Worm (Caenorhabditis elegans) whole organism, L4 larva: ENCODE data around the gene dgn-3.

ENCODE experiments used
- D1046.2 ChIP-seq: fragments of 200-800 bp; sonication (Bioruptor generic); IDR thresholded peaks from 2 replicates; pipeline ENCODE4 v1.3.6; 2022; ENCODE audit warnings: missing genetic modification characterization, missing compliant biosample characterization
- F26F4.8 ChIP-seq: fragments of 200-800 bp; sonication (Bioruptor generic); conservative IDR thresholded peaks from 2 replicates; pipeline ENCODE4 v1.3.6; 2022; ENCODE audit warnings: missing genetic modification characterization, missing compliant biosample characterization
- F37D6.2 ChIP-seq: sonication (generic microtip); optimal IDR thresholded peaks from 2 replicates; lab custom pipeline; 2016; ENCODE audit warnings: mild to moderate bottlenecking, missing genetic modification characterization, missing compliant biosample characterization
- Y105C5A.15 ChIP-seq: fragments of 200-800 bp; sonication (Bioruptor generic); IDR thresholded peaks from 2 replicates; pipeline ENCODE4 v1.3.6; 2022; ENCODE audit warnings: missing genetic modification characterization, missing compliant biosample characterization
- Y5F2A.4 ChIP-seq: fragments of 200-800 bp; sonication (Bioruptor generic); optimal IDR thresholded peaks from 2 replicates; lab custom pipeline; 2018; ENCODE audit warnings: mild to moderate bottlenecking, missing genetic modification characterization, missing compliant biosample characterization
- Y75B8A.6 ChIP-seq: fragments of 200-800 bp; sonication (Bioruptor generic); IDR thresholded peaks from 2 replicates; pipeline ENCODE4 v1.3.6; 2022; ENCODE audit warnings: missing genetic modification reagents, missing genetic modification characterization, missing compliant biosample characterization
- aha-1 ChIP-seq: fragments of 150-350 bp; peaks from one replicate; lab custom pipeline; 2014; ENCODE audit warnings: missing biosample characterization, missing genetic modification characterization
- arid-1 ChIP-seq: fragments of 200-800 bp; sonication (Bioruptor generic); conservative IDR thresholded peaks from 2 replicates; pipeline ENCODE4 v1.3.6; 2022; ENCODE audit warnings: missing genetic modification reagents, missing genetic modification characterization, missing compliant biosample characterization
- ceh-32 ChIP-seq: sonication (generic microtip); optimal IDR thresholded peaks from 2 replicates; lab custom pipeline; 2016; ENCODE audit warnings: mild to moderate bottlenecking, missing genetic modification characterization, missing compliant biosample characterization; ENCODE audit not compliant: poor library complexity
- ceh-44 ChIP-seq: fragments of 200-800 bp; sonication (Bioruptor generic); IDR thresholded peaks from 2 replicates; pipeline ENCODE4 v1.3.6; 2022; ENCODE audit warnings: missing genetic modification reagents, missing genetic modification characterization, missing compliant biosample characterization
- ceh-62 ChIP-seq: sonication (generic microtip); optimal IDR thresholded peaks from 2 replicates; lab custom pipeline; 2017; ENCODE audit warnings: missing biosample characterization, missing genetic modification characterization
- ces-1 ChIP-seq: fragments of 150-350 bp; sonication (generic microtip); optimal IDR thresholded peaks from 4 replicates; lab custom pipeline; 2014; ENCODE audit warnings: missing biosample characterization, missing genetic modification reagents, missing genetic modification characterization
- ctbp-1 ChIP-seq: fragments of 200-800 bp; sonication (Bioruptor generic); IDR thresholded peaks from 2 replicates; pipeline ENCODE4 v1.3.6; 2022; ENCODE audit warnings: missing genetic modification reagents, missing genetic modification characterization, missing compliant biosample characterization
- daf-16 ChIP-seq, 3 experiments: sonication (generic microtip); optimal IDR thresholded peaks; 2 replicates each; lab custom pipeline; 2016 to 2017; ENCODE audit warnings: missing genetic modification characterization in 3 of 3, missing genetic modification reagents in 3 of 3, mild to moderate bottlenecking in 2 of 3, missing compliant biosample characterization in 2 of 3, missing biosample characterization in 1 of 3, moderate library complexity in 1 of 3
- dmd-6 ChIP-seq: fragments of 200-800 bp; sonication (Bioruptor generic); IDR thresholded peaks from 2 replicates; pipeline ENCODE4 v1.3.6; 2022; ENCODE audit warnings: missing genetic modification reagents, missing genetic modification characterization, missing compliant biosample characterization
- dpl-1 ChIP-seq: fragments of 150-350 bp; optimal IDR thresholded peaks from 2 replicates; lab custom pipeline; 2014; ENCODE audit warnings: missing biosample characterization, missing genetic modification reagents, missing genetic modification characterization
- egl-43 ChIP-seq: fragments of 200-800 bp; sonication (Bioruptor generic); IDR thresholded peaks from 2 replicates; pipeline ENCODE4 v1.3.6; 2022; ENCODE audit warnings: missing genetic modification reagents, missing genetic modification characterization, missing compliant biosample characterization
- fos-1 ChIP-seq: fragments of 150-350 bp; optimal IDR thresholded peaks from 2 replicates; lab custom pipeline; 2014; ENCODE audit warnings: missing biosample characterization, missing genetic modification characterization
- gei-8 ChIP-seq: fragments of 200-800 bp; sonication (Bioruptor generic); optimal IDR thresholded peaks from 2 replicates; lab custom pipeline; 2018; ENCODE audit warnings: mild to moderate bottlenecking, missing genetic modification characterization, missing compliant biosample characterization
- hlh-11 ChIP-seq: fragments of 200-800 bp; sonication (Bioruptor generic); optimal IDR thresholded peaks from 2 replicates; lab custom pipeline; 2018; ENCODE audit warnings: mild to moderate bottlenecking, missing genetic modification characterization, missing compliant biosample characterization
- hmg-1.1 ChIP-seq: fragments of 200-800 bp; sonication (Bioruptor generic); IDR thresholded peaks from 2 replicates; pipeline ENCODE4 v1.3.6; 2022; ENCODE audit warnings: missing genetic modification reagents, missing genetic modification characterization, missing compliant biosample characterization
- lin-29 ChIP-seq: fragments of 200-800 bp; sonication (Bioruptor generic); IDR thresholded peaks from 2 replicates; pipeline ENCODE4 v1.3.6; 2022; ENCODE audit warnings: missing genetic modification reagents, missing genetic modification characterization, missing compliant biosample characterization
- mdl-1 ChIP-seq, 2 experiments: fragments of 150-350 bp in 1 of 2; sonication (generic microtip) in 1 of 2; optimal IDR thresholded peaks; 2 replicates each; lab custom pipeline; 2014 to 2017; ENCODE audit warnings: missing biosample characterization in 2 of 2, missing genetic modification characterization in 2 of 2
- nhr-111 ChIP-seq: fragments of 200-800 bp; sonication (Bioruptor generic); optimal IDR thresholded peaks from 2 replicates; lab custom pipeline; 2018; ENCODE audit warnings: mild to moderate bottlenecking, missing genetic modification characterization, missing compliant biosample characterization
- nhr-25 ChIP-seq: sonication (generic microtip); optimal IDR thresholded peaks from 2 replicates; lab custom pipeline; 2017; ENCODE audit warnings: missing genetic modification characterization, mild to moderate bottlenecking, missing compliant biosample characterization, antibody characterized with exemption, moderate library complexity, borderline replicate concordance; ENCODE audit not compliant: insufficient read depth
- nhr-77 ChIP-seq: fragments of 150-350 bp; optimal IDR thresholded peaks from 2 replicates; lab custom pipeline; 2014; ENCODE audit warnings: missing biosample characterization, missing genetic modification characterization
- rbr-2 ChIP-seq: sonication (generic microtip); optimal IDR thresholded peaks from 2 replicates; lab custom pipeline; 2016; ENCODE audit warnings: missing genotype, missing genetic modification characterization, missing compliant biosample characterization
- set-16 ChIP-seq: fragments of 200-800 bp; sonication (Bioruptor generic); IDR thresholded peaks from 2 replicates; pipeline ENCODE4 v1.3.6; 2022; ENCODE audit warnings: missing genetic modification reagents, missing genetic modification characterization, missing compliant biosample characterization
- unc-62 ChIP-seq, 3 experiments: fragments of 150-350 bp in 1 of 3; sonication (generic microtip); optimal IDR thresholded peaks in 2 of 3; peaks in 1 of 3; 1 replicate in 1 of 3; 2 replicates in 2 of 3; lab custom pipeline; 2014 to 2017; ENCODE audit warnings: missing biosample characterization in 3 of 3, missing genetic modification characterization in 3 of 3, missing genetic modification reagents in 3 of 3, missing genotype in 1 of 3
- ztf-7 ChIP-seq: fragments of 150-350 bp; optimal IDR thresholded peaks from 2 replicates; lab custom pipeline; 2014; ENCODE audit warnings: missing biosample characterization, missing genetic modification characterization

Gene dgn-3

ce11 chrX:1703049-1703448 lies 26.6 kb upstream of the dgn-3 start:
- TF ChIP-seq arid-1 (GFP tag; lab: Robert Waterston, UW) (no peak), set-16 (peak; percentile 92), egl-43 (GFP tag; lab: Robert Waterston, UW) (peak; percentile 64; the same call in 1 of the 2 replicates), aha-1 (tag; lab: Kevin White, UChicago) (peak; percentile 44), mdl-1 (tag; optimal IDR thresholded peaks at IDR 0.05; lab: Kevin White, UChicago) (no peak)

ce11 chrX:1703840-1704239 lies 25.8 kb upstream of the dgn-3 start, which contains the start of gene C36C9.5:
Gene C36C9.5, minus strand, starts transcription at chrX:1703940.
- no peak for TF ChIP-seq nhr-25 (tag; lab: Kevin White, UChicago)
- no peak for TF ChIP-seq fos-1 (tag; lab: Kevin White, UChicago)
- TF ChIP-seq F37D6.2 (tag; lab: Kevin White, UChicago), result no peak
- TF ChIP-seq hlh-11 (tag; lab: Kevin White, UChicago), result no peak
- TF ChIP-seq ceh-32 (tag; lab: Kevin White, UChicago), result no peak
- no peak for TF ChIP-seq hmg-1.1 (GFP tag; lab: Robert Waterston, UW)
- no peak for TF ChIP-seq ceh-44 (GFP tag; lab: Robert Waterston, UW)

ce11 chrX:1706538-1706937 lies 23.1 kb upstream of the dgn-3 start, which contains the start of gene F07G6.5:
Gene F07G6.5, minus strand, starts transcription at chrX:1706638.
- no peak for TF ChIP-seq dpl-1 (GFP tag; lab: Kevin White, UChicago)
- TF ChIP-seq F26F4.8 (GFP tag; lab: Robert Waterston, UW), result no peak
- no peak for TF ChIP-seq ceh-62 (tag; lab: Kevin White, UChicago)
- TF ChIP-seq hmg-1.1 (GFP tag; lab: Robert Waterston, UW), result no peak
- no peak for TF ChIP-seq ztf-7
- TF ChIP-seq Y75B8A.6 (GFP tag; lab: Robert Waterston, UW), result no peak
- TF ChIP-seq Y5F2A.4 (GFP tag; lab: Kevin White, UChicago), result no peak
- no peak for TF ChIP-seq mdl-1 (tag; optimal IDR thresholded peaks at IDR 0.05; lab: Kevin White, UChicago)
- no peak for TF ChIP-seq Y105C5A.15 (GFP tag; lab: Robert Waterston, UW)
- TF ChIP-seq nhr-77 (tag; lab: Kevin White, UChicago), result no peak
- no peak for TF ChIP-seq D1046.2 (GFP tag; lab: Robert Waterston, UW)
- no peak for TF ChIP-seq ces-1 (GFP tag; lab: Kevin White, UChicago)
- no peak for TF ChIP-seq nhr-111 (GFP tag; lab: Kevin White, UChicago)
- no peak for TF ChIP-seq gei-8
- TF ChIP-seq daf-16 (GFP tag; optimal IDR thresholded peaks at IDR 0.05; lab: Kevin White, UChicago), result no peak
- TF ChIP-seq daf-16 (tag; optimal IDR thresholded peaks at IDR 0.05; lab: Kevin White, UChicago), result no peak
- TF ChIP-seq lin-29 (GFP tag; lab: Robert Waterston, UW), result no peak
- no peak for TF ChIP-seq ctbp-1 (GFP tag; lab: Robert Waterston, UW)

- TF ChIP-seq F26F4.8 (GFP tag; lab: Robert Waterston, UW), result 0 out of 2 replicates have a peak, but pooled peaks have one; percentile 21
Measured at ce11 chrX:1707270-1707669, 22.4 kb upstream of the dgn-3 start.

- no peak for TF ChIP-seq rbr-2 (tag; lab: Kevin White, UChicago)
- TF ChIP-seq Y75B8A.6 (GFP tag; lab: Robert Waterston, UW), result no peak
- TF ChIP-seq dmd-6 (GFP tag; lab: Robert Waterston, UW), result no peak
- peak; percentile 48 for TF ChIP-seq aha-1 (tag; lab: Kevin White, UChicago)
- peak in 1 of 2 experiments; percentile 28 for TF ChIP-seq unc-62 (GFP tag; optimal IDR thresholded peaks at IDR 0.05 in 1 of 2; lab: Kevin White, UChicago)
- TF ChIP-seq unc-62 (tag; optimal IDR thresholded peaks at IDR 0.05; lab: Kevin White, UChicago), result no peak
- TF ChIP-seq, all 104 proteins: peak for 2
Measured at ce11 chrX:1712538-1712937, 17.1 kb upstream of the dgn-3 start, which contains the start of gene fbxa-52. Gene fbxa-52, minus strand, starts transcription at chrX:1712638.
